Fruit fly (Drosophila melanogaster): ENCODE measurements around the gene Gr93c.

The Gr93c gene

DNA sequence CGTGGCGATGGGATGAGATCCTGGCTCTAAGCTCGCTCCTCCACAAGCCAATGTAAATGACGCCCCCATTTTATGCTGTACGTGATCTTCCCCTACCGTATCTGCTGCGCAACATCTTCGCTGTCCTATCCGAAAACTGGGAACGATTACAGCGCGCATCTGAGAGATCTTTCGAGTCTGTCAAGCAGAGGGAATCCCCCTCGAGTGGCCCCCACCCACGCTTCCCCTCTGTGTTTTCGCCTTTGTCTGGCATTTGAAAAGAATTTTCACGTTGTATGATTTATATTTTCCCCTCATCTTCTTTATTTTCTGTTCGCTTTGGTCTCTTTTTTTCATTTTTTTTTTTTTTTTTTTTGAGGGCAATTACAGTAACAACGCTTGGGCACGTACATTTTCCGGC lies 2.4 kb upstream of the Gr93c start (continued):
- TF ChIP-seq her (GFP tag; optimal IDR thresholded peaks at IDR 0.05) (no peak), CG5245 (GFP tag; optimal IDR thresholded peaks at IDR 0.05) (no peak), Hr39 (optimal IDR thresholded peaks at IDR 0.05) (no peak), gfzf (GFP tag; optimal IDR thresholded peaks at IDR 0.05) (no peak), CG14860 (GFP tag; IDR thresholded peaks at IDR 0.05; ENCODE audit: partially characterized antibody) (no peak), Fer3 (tag; optimal IDR thresholded peaks at IDR 0.05) (no peak)

DNA sequence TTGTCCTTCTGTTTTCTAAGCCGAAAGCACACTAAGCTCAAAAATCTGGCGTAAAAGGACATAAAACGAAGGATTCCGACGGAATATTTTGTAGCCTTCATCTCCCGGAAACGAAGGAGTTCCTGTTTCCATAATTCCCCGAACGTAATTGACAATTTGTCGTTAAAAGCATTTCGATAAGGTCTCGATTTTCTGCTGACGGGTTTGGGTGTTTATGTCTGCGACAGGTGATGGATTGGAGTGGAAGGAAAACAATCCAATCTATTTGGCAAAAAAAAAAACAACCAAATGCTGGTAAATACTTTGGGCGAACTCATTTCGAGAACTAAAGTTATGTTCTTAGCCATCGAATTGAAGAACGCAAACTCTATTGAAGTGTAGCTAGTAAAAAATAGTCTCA lies 1.5 kb upstream of the Gr93c start, which contains the start of gene Gr93d:
Gr93d (minus strand) TSS at position 101 of the 400 bp plus-strand sequence.
- no peak for TF ChIP-seq CG2129 (GFP tag; IDR thresholded peaks at IDR 0.05; ENCODE audit: partially characterized antibody)
- TF ChIP-seq kay (GFP tag; optimal IDR thresholded peaks at IDR 0.05), result no peak
- no peak for TF ChIP-seq ind (GFP tag; optimal IDR thresholded peaks at IDR 0.05)
- TF ChIP-seq psq (GFP tag; optimal IDR thresholded peaks at IDR 0.05), result no peak
- no peak for TF ChIP-seq CG32767 (GFP tag; IDR thresholded peaks at IDR 0.05)
- no peak for TF ChIP-seq trh (GFP tag; optimal IDR thresholded peaks at IDR 0.05)
- TF ChIP-seq CG4617 (GFP tag; optimal IDR thresholded peaks at IDR 0.05; ENCODE audit: borderline replicate concordance), result no peak
- no peak for TF ChIP-seq CG7271 (tag; optimal IDR thresholded peaks at IDR 0.05)
- no peak for TF ChIP-seq Adf1 (GFP tag; IDR thresholded peaks at IDR 0.05)
- TF ChIP-seq Eip74EF (GFP tag; optimal IDR thresholded peaks at IDR 0.05), result no peak
- no peak for TF ChIP-seq ftz-f1 (GFP tag; optimal IDR thresholded peaks at IDR 0.05)
- TF ChIP-seq CG17186 (GFP tag; optimal IDR thresholded peaks at IDR 0.05), result no peak

dm6 chr3R:21843665-21844064 lies 1.4 kb downstream of the Gr93c start, which contains the start of gene Gr93b:
Gr93b (minus strand) TSS chr3R:21843765.
- no peak for TF ChIP-seq fu2 (GFP tag; optimal IDR thresholded peaks at IDR 0.05)
- TF ChIP-seq peb (GFP tag; IDR thresholded peaks at IDR 0.05), result no peak
- TF ChIP-seq CG15269 (tag; optimal IDR thresholded peaks at IDR 0.05), result no peak
- TF ChIP-seq seq (GFP tag; IDR thresholded peaks at IDR 0.05), result no peak
- TF ChIP-seq salm (tag; optimal IDR thresholded peaks at IDR 0.05), result no peak
- no peak for TF ChIP-seq ken (GFP tag; IDR thresholded peaks at IDR 0.05)
- TF ChIP-seq emc (GFP tag; optimal IDR thresholded peaks at IDR 0.05), result no peak
- no peak for TF ChIP-seq CG13287 (GFP tag; IDR thresholded peaks at IDR 0.05; ENCODE audit: partially characterized antibody)
- no peak for TF ChIP-seq CG3281 (GFP tag; optimal IDR thresholded peaks at IDR 0.05)
- no peak for TF ChIP-seq Atf6 (GFP tag; IDR thresholded peaks at IDR 0.05)
- TF ChIP-seq gcm2 (GFP tag; optimal IDR thresholded peaks at IDR 0.05), result no peak
- no peak for TF ChIP-seq repo (GFP tag; optimal IDR thresholded peaks at IDR 0.05)
- TF ChIP-seq toy (GFP tag; IDR thresholded peaks at IDR 0.05), result no peak
- TF ChIP-seq CG16815 (GFP tag; optimal IDR thresholded peaks at IDR 0.05), result no peak
- no peak for TF ChIP-seq CG13775 (GFP tag; optimal IDR thresholded peaks at IDR 0.05)

DNA sequence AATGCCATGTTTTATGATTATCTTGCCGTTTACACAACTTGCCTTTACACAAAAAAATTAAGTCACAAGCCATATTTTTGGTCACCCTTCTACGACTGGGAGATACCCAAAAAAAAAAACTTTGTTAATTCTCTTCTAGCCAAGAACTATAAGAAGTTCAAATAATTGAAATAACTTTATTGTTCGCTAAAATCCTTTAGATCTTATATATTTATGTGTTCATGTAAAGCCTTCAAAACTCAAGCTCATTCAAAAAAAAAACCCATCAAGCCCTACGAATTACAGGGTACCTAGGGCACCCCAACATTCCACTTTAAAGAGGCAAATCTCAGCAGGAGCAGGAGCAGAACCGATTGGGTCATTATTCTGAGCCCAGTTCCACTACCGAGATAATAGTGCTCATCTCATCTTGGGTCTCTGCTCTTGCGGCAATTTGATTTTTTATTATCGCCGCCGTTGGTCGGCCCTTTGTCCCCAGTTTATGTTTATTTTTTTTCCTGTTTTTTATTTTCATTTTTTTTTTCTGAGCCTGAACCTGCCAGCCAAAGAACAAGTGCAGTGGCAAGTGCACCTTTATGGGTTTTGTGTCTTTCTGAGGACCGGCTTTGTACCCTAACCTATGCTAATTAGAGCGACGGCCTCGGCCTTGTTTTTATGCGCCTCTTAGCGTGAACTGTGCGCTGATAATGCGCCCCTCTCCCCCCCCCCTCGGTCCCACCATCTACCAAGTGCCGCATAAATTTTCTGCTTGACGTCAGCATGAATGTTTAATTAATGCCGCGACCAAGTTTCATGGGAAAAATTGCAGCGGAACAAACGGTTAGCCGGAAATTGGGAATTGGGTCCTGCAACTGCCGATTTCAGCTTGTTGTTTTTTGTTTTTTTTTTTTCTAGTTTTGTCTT lies 3.3 kb downstream of the Gr93c start:
- peak; percentile 86 for TF ChIP-seq crol (GFP tag; IDR thresholded peaks at IDR 0.05)
- TF ChIP-seq sqz (GFP tag; optimal IDR thresholded peaks at IDR 0.05), result peak; percentile 47
- TF ChIP-seq Stat92E (GFP tag; optimal IDR thresholded peaks at IDR 0.05), result no peak
- TF ChIP-seq CG6689 (GFP tag; IDR thresholded peaks at IDR 0.05), result no peak
- peak; percentile 18; the same call in 1 of the 3 replicates for TF ChIP-seq row (GFP tag; IDR thresholded peaks at IDR 0.05)
- peak; percentile 23 for TF ChIP-seq Ets65A (GFP tag)
- no peak for TF ChIP-seq CG1832 (GFP tag; optimal IDR thresholded peaks at IDR 0.05)
- no peak for TF ChIP-seq esg (GFP tag; conservative IDR thresholded peaks at IDR 0.05)
- no peak for TF ChIP-seq CG7271 (tag; optimal IDR thresholded peaks at IDR 0.05)
- TF ChIP-seq D19B (GFP tag; optimal IDR thresholded peaks at IDR 0.05), result peak; percentile 35
- TF ChIP-seq Gsc (GFP tag; IDR thresholded peaks at IDR 0.05), result no peak
- TF ChIP-seq phol (tag; optimal IDR thresholded peaks at IDR 0.05), result peak; percentile 1
- no peak for TF ChIP-seq CG32532 (GFP tag; IDR thresholded peaks at IDR 0.05)
- TF ChIP-seq dmrt11E (tag; optimal IDR thresholded peaks at IDR 0.05), result peak; percentile 31
- TF ChIP-seq nom (GFP tag; optimal IDR thresholded peaks at IDR 0.05), result peak; percentile 60

All from whole organism, embryonic.